Fruit fly (Drosophila melanogaster) whole organism, embryonic: ENCODE results near the gene Mlp84B.

ENCODE experiments used
- Adf1 ChIP-seq: fragments of 200-800 bp; sonication (Bioruptor generic); IDR thresholded peaks from 2 replicates; pipeline ENCODE4 v1.3.6; 2022; ENCODE audit warnings: missing biosample characterization, missing genetic modification characterization
- CG10274 ChIP-seq: fragments of 200-800 bp; sonication (Bioruptor generic); optimal IDR thresholded peaks from 3 replicates; lab custom pipeline; 2017; ENCODE audit warnings: missing biosample characterization, mild to moderate bottlenecking, missing genetic modification characterization
- CG12769 ChIP-seq: fragments of 200-800 bp; sonication (Bioruptor generic); optimal IDR thresholded peaks from 2 replicates; lab custom pipeline; 2019; ENCODE audit warnings: missing biosample characterization, mild to moderate bottlenecking, missing genetic modification characterization, moderate library complexity
- CG14667 ChIP-seq: fragments of 200-800 bp; sonication (Bioruptor generic); IDR thresholded peaks from 2 replicates; pipeline ENCODE4 v1.3.6; 2022; ENCODE audit warnings: missing biosample characterization, missing genetic modification characterization
- CG15269 ChIP-seq: fragments of 200-800 bp; sonication (Bioruptor generic); optimal IDR thresholded peaks from 2 replicates; lab custom pipeline; 2018; ENCODE audit warnings: missing biosample characterization, mild to moderate bottlenecking, missing genetic modification characterization, moderate library complexity
- CG1832 ChIP-seq: fragments of 200-800 bp; sonication (Bioruptor generic); optimal IDR thresholded peaks from 2 replicates; lab custom pipeline; 2017; ENCODE audit warnings: missing biosample characterization, mild to moderate bottlenecking, missing genetic modification characterization, inconsistent platforms
- CG18599 ChIP-seq: fragments of 200-800 bp; sonication (Bioruptor generic); optimal IDR thresholded peaks from 3 replicates; lab custom pipeline; 2017; ENCODE audit warnings: missing biosample characterization, missing genetic modification characterization, mild to moderate bottlenecking, moderate library complexity, missing genetic modification reagents
- CG2120 ChIP-seq: fragments of 200-800 bp; sonication (Bioruptor generic); optimal IDR thresholded peaks from 3 replicates; lab custom pipeline; 2016; ENCODE audit warnings: missing biosample characterization, missing genetic modification characterization
- CG2712 ChIP-seq: fragments of 200-800 bp; optimal IDR thresholded peaks from 3 replicates; lab custom pipeline; 2019; ENCODE audit warnings: missing biosample characterization, mild to moderate bottlenecking, missing genetic modification characterization, moderate library complexity
- CG30403 ChIP-seq: fragments of 200-800 bp; sonication (Bioruptor generic); optimal IDR thresholded peaks from 3 replicates; lab custom pipeline; 2016; ENCODE audit warnings: missing biosample characterization, missing genetic modification characterization
- CG3838 ChIP-seq: fragments of 200-800 bp; sonication (Bioruptor generic); optimal IDR thresholded peaks from 3 replicates; lab custom pipeline; 2016; ENCODE audit warnings: missing biosample characterization, missing genetic modification characterization
- CG5180 ChIP-seq: fragments of 200-800 bp; sonication (Bioruptor generic); optimal IDR thresholded peaks from 3 replicates; lab custom pipeline; 2017; ENCODE audit warnings: missing biosample characterization, missing genetic modification characterization, mild to moderate bottlenecking, moderate library complexity, missing genetic modification reagents
- CG6254 ChIP-seq: fragments of 200-800 bp; sonication (Bioruptor generic); optimal IDR thresholded peaks from 3 replicates; lab custom pipeline; 2017; ENCODE audit warnings: mild to moderate bottlenecking, missing biosample characterization, missing genetic modification reagents, missing genetic modification characterization
- CG6689 ChIP-seq: fragments of 200-800 bp; sonication (Bioruptor generic); IDR thresholded peaks from 2 replicates; pipeline ENCODE4 v1.3.6; 2022; ENCODE audit warnings: missing biosample characterization, missing genetic modification characterization
- CG6765 ChIP-seq: fragments of 200-800 bp; sonication (Bioruptor generic); optimal IDR thresholded peaks from 3 replicates; lab custom pipeline; 2017; ENCODE audit warnings: missing biosample characterization, mild to moderate bottlenecking, missing genetic modification characterization
- CG7357 ChIP-seq: fragments of 200-800 bp; sonication (Bioruptor generic); IDR thresholded peaks from 3 replicates; pipeline ENCODE4 v1.3.6; 2022; ENCODE audit warnings: missing biosample characterization, missing genetic modification characterization
- CG7786 ChIP-seq: fragments of 200-800 bp; sonication (Bioruptor generic); optimal IDR thresholded peaks from 2 replicates; lab custom pipeline; 2016; ENCODE audit warnings: missing biosample characterization, missing genetic modification characterization
- CG8290 ChIP-seq, 3 experiments: fragments of 200-800 bp; sonication (Bioruptor generic); optimal IDR thresholded peaks; 2 replicates each; lab custom pipeline; 2016 to 2019; ENCODE audit warnings: missing biosample characterization in 3 of 3, missing genetic modification characterization in 3 of 3, mild to moderate bottlenecking in 2 of 3, moderate library complexity in 1 of 3
- CG8924 ChIP-seq: fragments of 200-800 bp; optimal IDR thresholded peaks from 3 replicates; lab custom pipeline; 2019; ENCODE audit warnings: missing biosample characterization, mild to moderate bottlenecking, missing genetic modification characterization, moderate library complexity
- CG9932 ChIP-seq: fragments of 200-800 bp; sonication (Bioruptor generic); IDR thresholded peaks from 2 replicates; pipeline ENCODE4 v1.3.6; 2022; ENCODE audit warnings: missing biosample characterization, missing genetic modification characterization
- D19A ChIP-seq: fragments of 200-800 bp; optimal IDR thresholded peaks from 3 replicates; lab custom pipeline; 2019; ENCODE audit warnings: missing biosample characterization, mild to moderate bottlenecking, missing genetic modification characterization, moderate library complexity
- Dek ChIP-seq: fragments of 200-800 bp; sonication (Bioruptor generic); optimal IDR thresholded peaks from 3 replicates; lab custom pipeline; 2019; ENCODE audit warnings: missing biosample characterization, mild to moderate bottlenecking, missing genetic modification characterization, moderate library complexity
- Dip3 ChIP-seq: fragments of 200-800 bp; sonication (Bioruptor generic); optimal IDR thresholded peaks from 3 replicates; lab custom pipeline; 2016; ENCODE audit warnings: missing biosample characterization, missing genetic modification characterization
- E2f1 ChIP-seq: fragments of 200-800 bp; sonication (Bioruptor generic); IDR thresholded peaks from 2 replicates; pipeline ENCODE4 v1.3.6; 2022; ENCODE audit warnings: missing biosample characterization, missing genetic modification characterization
- E2f2 ChIP-seq: fragments of 200-800 bp; sonication (Bioruptor generic); IDR thresholded peaks from 2 replicates; pipeline ENCODE4 v1.3.6; 2022; ENCODE audit warnings: missing biosample characterization, missing genetic modification characterization
- Hr78 ChIP-seq, 2 experiments: fragments of 200-800 bp in 1 of 2; fragments of >200 bp in 1 of 2; sonication (Bioruptor generic) in 1 of 2; optimal IDR thresholded peaks; 2 replicates each; lab custom pipeline; 2017 to 2019; ENCODE audit warnings: missing biosample characterization in 2 of 2, missing genetic modification characterization in 2 of 2, mild to moderate bottlenecking in 1 of 2, moderate library complexity in 1 of 2
- Jarid2 ChIP-seq: fragments of 200-800 bp; sonication (Bioruptor generic); optimal IDR thresholded peaks from 3 replicates; lab custom pipeline; 2017; ENCODE audit warnings: mild to moderate bottlenecking, missing biosample characterization, missing genetic modification reagents, missing genetic modification characterization
- NfI ChIP-seq: fragments of 200-800 bp; sonication (Bioruptor generic); optimal IDR thresholded peaks from 3 replicates; lab custom pipeline; 2018; ENCODE audit warnings: missing biosample characterization, mild to moderate bottlenecking, missing genetic modification characterization, moderate library complexity
- Scr ChIP-seq: fragments of 200-800 bp; sonication (Bioruptor generic); IDR thresholded peaks from 2 replicates; pipeline ENCODE4 v1.3.6; 2022; ENCODE audit warnings: missing biosample characterization, missing genetic modification characterization; ENCODE audit not compliant: partially characterized antibody
- Ssrp ChIP-seq: fragments of 200-800 bp; sonication (Bioruptor generic); optimal IDR thresholded peaks from 2 replicates; lab custom pipeline; 2018; ENCODE audit warnings: missing biosample characterization, mild to moderate bottlenecking, missing genetic modification characterization, moderate library complexity
- bab2 ChIP-seq: fragments of 200-800 bp; sonication (Bioruptor generic); optimal IDR thresholded peaks from 2 replicates; lab custom pipeline; 2016; ENCODE audit warnings: missing biosample characterization, missing genetic modification characterization
- chif ChIP-seq, 2 experiments: fragments of 200-800 bp; sonication (Bioruptor generic); optimal IDR thresholded peaks; 3 replicates each; lab custom pipeline; 2016; ENCODE audit warnings: missing biosample characterization in 2 of 2, missing genetic modification characterization in 2 of 2
- dimm ChIP-seq: fragments of 200-800 bp; sonication (Bioruptor generic); IDR thresholded peaks from 2 replicates; pipeline ENCODE4 v1.3.6; 2022; ENCODE audit warnings: missing biosample characterization, missing genetic modification characterization
- emc ChIP-seq: fragments of 200-800 bp; sonication (Bioruptor generic); optimal IDR thresholded peaks from 2 replicates; lab custom pipeline; 2016; ENCODE audit warnings: missing biosample characterization, missing genetic modification characterization
- grau ChIP-seq: fragments of 200-800 bp; optimal IDR thresholded peaks from 3 replicates; lab custom pipeline; 2019; ENCODE audit warnings: missing biosample characterization, mild to moderate bottlenecking, missing genetic modification characterization, moderate library complexity
- gro ChIP-seq: fragments of 200-800 bp; sonication (Bioruptor generic); optimal IDR thresholded peaks from 2 replicates; lab custom pipeline; 2016; ENCODE audit warnings: missing biosample characterization, missing genetic modification characterization
- gsb ChIP-seq: fragments of 200-800 bp; sonication (Bioruptor generic); IDR thresholded peaks from 2 replicates; pipeline ENCODE4 v1.3.6; 2022; ENCODE audit warnings: missing biosample characterization, missing genetic modification characterization
- hbn ChIP-seq: fragments of 200-800 bp; sonication (Bioruptor generic); IDR thresholded peaks from 2 replicates; pipeline ENCODE4 v1.3.6; 2022; ENCODE audit warnings: missing biosample characterization, missing genetic modification characterization; ENCODE audit not compliant: partially characterized antibody
- insv ChIP-seq, 2 experiments: fragments of 200-800 bp; sonication (Bioruptor generic); optimal IDR thresholded peaks; 3 replicates each; lab custom pipeline; 2016 to 2018; ENCODE audit warnings: missing biosample characterization in 2 of 2, missing genetic modification characterization in 2 of 2
- kay ChIP-seq: fragments of 200-800 bp; sonication (Bioruptor generic); optimal IDR thresholded peaks from 2 replicates; lab custom pipeline; 2016; ENCODE audit warnings: missing biosample characterization, missing genetic modification characterization
- nmo ChIP-seq: fragments of 200-800 bp; sonication (Bioruptor generic); optimal IDR thresholded peaks from 2 replicates; lab custom pipeline; 2018; ENCODE audit warnings: missing biosample characterization, mild to moderate bottlenecking, missing genetic modification characterization, moderate library complexity
- pfk ChIP-seq: fragments of 200-800 bp; sonication (Bioruptor generic); optimal IDR thresholded peaks from 2 replicates; lab custom pipeline; 2018; ENCODE audit warnings: missing biosample characterization, mild to moderate bottlenecking, missing genetic modification characterization, moderate library complexity
- sc ChIP-seq, 3 experiments: fragments of >200 bp in 2 of 3; fragments of 200-800 bp in 1 of 3; sonication (Bioruptor generic) in 1 of 3; optimal IDR thresholded peaks; 2 replicates in 2 of 3; 3 replicates in 1 of 3; lab custom pipeline; 2017; ENCODE audit warnings: mild to moderate bottlenecking in 1 of 3, missing biosample characterization in 1 of 3, missing genetic modification characterization in 1 of 3, missing genetic modification reagents in 1 of 3
- schlank ChIP-seq: fragments of 200-800 bp; sonication (Bioruptor generic); optimal IDR thresholded peaks from 2 replicates; lab custom pipeline; 2018; ENCODE audit warnings: missing biosample characterization, mild to moderate bottlenecking, missing genetic modification characterization
- sd ChIP-seq: fragments of 200-800 bp; sonication (Bioruptor generic); optimal IDR thresholded peaks from 3 replicates; lab custom pipeline; 2018; ENCODE audit warnings: missing biosample characterization, mild to moderate bottlenecking, missing genetic modification characterization, moderate library complexity
- stc ChIP-seq: fragments of 200-800 bp; sonication (Bioruptor generic); IDR thresholded peaks from 2 replicates; pipeline ENCODE4 v1.3.6; 2022; ENCODE audit warnings: missing biosample characterization, missing genetic modification characterization
- vvl ChIP-seq: fragments of 200-800 bp; sonication (Bioruptor generic); IDR thresholded peaks from 2 replicates; pipeline ENCODE4 v1.3.6; 2022; ENCODE audit warnings: missing biosample characterization, missing genetic modification characterization

The Mlp84B gene

dm6 chr3R:7107713-7108588 lies 9.6 kb downstream of the Mlp84B start (continued):
- no peak for TF ChIP-seq Scr (GFP tag; lab: Robert Waterston, UW)
- no peak for TF ChIP-seq CG3838
- TF ChIP-seq NfI (GFP tag; lab: Kevin White, UChicago), result no peak
- TF ChIP-seq E2f2 (GFP tag; lab: Robert Waterston, UW), result no peak
- peak in 1 of 2 experiments; percentile 48 for TF ChIP-seq insv (GFP tag; optimal IDR thresholded peaks at IDR 0.05; lab: Kevin White, UChicago)
- TF ChIP-seq CG9932 (GFP tag; lab: Robert Waterston, UW), result no peak
- TF ChIP-seq Adf1 (GFP tag; lab: Robert Waterston, UW), result no peak
- TF ChIP-seq chif (GFP tag; optimal IDR thresholded peaks at IDR 0.05; lab: Kevin White, UChicago), result no peak
- TF ChIP-seq CG12769, result peak; percentile 56
- TF ChIP-seq sd (tag; lab: Kevin White, UChicago), result peak; percentile 45
- no peak for TF ChIP-seq emc (GFP tag; lab: Kevin White, UChicago)
- no peak for TF ChIP-seq schlank
- no peak for TF ChIP-seq pfk (GFP tag; lab: Kevin White, UChicago)
- TF ChIP-seq nmo (GFP tag; lab: Kevin White, UChicago), result peak; percentile 26
- no peak for TF ChIP-seq Dip3 (GFP tag; lab: Kevin White, UChicago)
- TF ChIP-seq Dek, result no peak
- TF ChIP-seq gsb, result no peak
- no peak for TF ChIP-seq CG5180 (GFP tag; lab: Kevin White, UChicago)
- TF ChIP-seq Ssrp (tag; lab: Kevin White, UChicago), result peak; percentile 45
- TF ChIP-seq hbn (GFP tag; lab: Robert Waterston, UW), result no peak
- TF ChIP-seq E2f1 (GFP tag; lab: Robert Waterston, UW), result no peak
- TF ChIP-seq CG2712, result peak; percentile 15
- peak in 1 of 2 experiments; percentile 14 for TF ChIP-seq Hr78 (GFP tag; optimal IDR thresholded peaks at IDR 0.05; lab: Kevin White, UChicago)
- peak; percentile 36 for TF ChIP-seq gro
- TF ChIP-seq bab2 (GFP tag; lab: Kevin White, UChicago), result peak; percentile 23
- no peak for TF ChIP-seq sc (optimal IDR thresholded peaks at IDR 0.05; lab: Kevin White, UChicago)
- TF ChIP-seq sc (GFP tag; optimal IDR thresholded peaks at IDR 0.05; lab: Kevin White, UChicago), result no peak
- peak; percentile 26 for TF ChIP-seq CG1832 (GFP tag; lab: Kevin White, UChicago)
- no peak for TF ChIP-seq CG8290 (GFP tag; optimal IDR thresholded peaks at IDR 0.05; lab: Kevin White, UChicago)
- TF ChIP-seq CG8290 (tag; optimal IDR thresholded peaks at IDR 0.05; lab: Kevin White, UChicago), result peak in 1 of 2 experiments; percentile 14
- TF ChIP-seq D19A (tag; lab: Kevin White, UChicago), result peak; percentile 51
- TF ChIP-seq CG14667 (GFP tag; lab: Robert Waterston, UW), result no peak
- peak; percentile 33 for TF ChIP-seq CG7786 (GFP tag; lab: Kevin White, UChicago)
- peak; percentile 67 for TF ChIP-seq CG8924 (tag; lab: Kevin White, UChicago)
- no peak for TF ChIP-seq CG15269 (tag; lab: Kevin White, UChicago)
- TF ChIP-seq Jarid2 (GFP tag; lab: Kevin White, UChicago), result peak; percentile 52
- peak; percentile 17 for TF ChIP-seq CG2120
- TF ChIP-seq CG30403 (GFP tag; lab: Kevin White, UChicago), result no peak
- TF ChIP-seq kay (GFP tag; lab: Kevin White, UChicago), result peak; percentile 22
- peak; percentile 88 for TF ChIP-seq CG10274 (GFP tag; lab: Kevin White, UChicago)
- no peak for TF ChIP-seq CG7357 (GFP tag; lab: Robert Waterston, UW)
- no peak for TF ChIP-seq dimm
- TF ChIP-seq CG6254, result peak; percentile 43
- TF ChIP-seq CG6689 (GFP tag; lab: Robert Waterston, UW), result no peak
- TF ChIP-seq CG6765 (GFP tag; lab: Kevin White, UChicago), result no peak
- no peak for TF ChIP-seq stc (GFP tag; lab: Robert Waterston, UW)
- TF ChIP-seq vvl (GFP tag; lab: Robert Waterston, UW), result no peak
- peak; percentile 3 for TF ChIP-seq grau (tag; lab: Kevin White, UChicago)
- TF ChIP-seq CG18599 (GFP tag; lab: Kevin White, UChicago), result peak; percentile 15
